Worm (Caenorhabditis elegans) whole organism, late embryonic: ENCODE results near the gene B0563.8.

Experiments
- T23F11.4 ChIP-seq: fragments of 200-800 bp; sonication (Bioruptor generic); optimal IDR thresholded peaks from 2 replicates; lab custom pipeline; 2018; ENCODE audit warnings: mild to moderate bottlenecking, missing genetic modification characterization, missing compliant biosample characterization
- Y22D7AL.16 ChIP-seq: sonication (generic microtip); optimal IDR thresholded peaks from 2 replicates; lab custom pipeline; 2016; ENCODE audit warnings: missing genetic modification characterization, missing compliant biosample characterization
- ama-1 ChIP-seq: fragments of 150-350 bp; optimal IDR thresholded peaks from 2 replicates; lab custom pipeline; 2014
- ceh-2 ChIP-seq: sonication (generic microtip); optimal IDR thresholded peaks from 2 replicates; lab custom pipeline; 2016; ENCODE audit warnings: missing genotype, missing genetic modification characterization, missing compliant biosample characterization
- fkh-10 ChIP-seq: fragments of 150-350 bp; optimal IDR thresholded peaks from 2 replicates; lab custom pipeline; 2014; ENCODE audit warnings: missing biosample characterization, missing genetic modification reagents, missing genetic modification characterization
- pha-4 ChIP-seq: fragments of 150-350 bp; optimal IDR thresholded peaks from 2 replicates; lab custom pipeline; 2018; ENCODE audit warnings: missing biosample characterization, missing genetic modification reagents, missing genetic modification characterization
- tbx-7 ChIP-seq: sonication (generic microtip); optimal IDR thresholded peaks from 2 replicates; lab custom pipeline; 2016; ENCODE audit warnings: missing genotype, missing genetic modification characterization, missing compliant biosample characterization
- unc-86 ChIP-seq: sonication (generic microtip); optimal IDR thresholded peaks from 2 replicates; lab custom pipeline; 2016; ENCODE audit warnings: missing genetic modification characterization, missing compliant biosample characterization

- no peak for TF ChIP-seq Y22D7AL.16
- no peak for TF ChIP-seq T23F11.4 (GFP tag; lab: Kevin White, UChicago)
- no peak for TF ChIP-seq pha-4 (tag; lab: Kevin White, UChicago)
- no peak for TF ChIP-seq ama-1
- no peak for TF ChIP-seq tbx-7 (tag; lab: Kevin White, UChicago)
- no peak for TF ChIP-seq unc-86 (tag; lab: Kevin White, UChicago)
- no peak for TF ChIP-seq fkh-10
- TF ChIP-seq ceh-2, result no peak
Observed at ce11 chrX:9161253-9161904, 12.9 kb downstream of the B0563.8 start.
